Fruit fly (Drosophila melanogaster) whole organism, prepupa: ENCODE measurements around the gene CG2747.
A peak's percentile ranks its signal among the peaks of the same experiment; 100 is the strongest.

Source experiments
- Blimp-1 ChIP-seq: fragments of 200-800 bp; sonication (Bioruptor generic); optimal IDR thresholded peaks from 3 replicates; lab custom pipeline; 2017; ENCODE audit warnings: missing biosample characterization, missing genetic modification characterization, mild to moderate bottlenecking, moderate library complexity, missing genetic modification reagents
- CG15336 ChIP-seq: fragments of 200-800 bp; sonication (Bioruptor generic); IDR thresholded peaks from 2 replicates; pipeline ENCODE4 v1.3.6; 2022; ENCODE audit warnings: missing biosample characterization, missing genetic modification characterization
- CG1621 ChIP-seq: fragments of 200-800 bp; sonication (Bioruptor generic); optimal IDR thresholded peaks from 3 replicates; lab custom pipeline; 2018; ENCODE audit warnings: missing biosample characterization, mild to moderate bottlenecking, missing genetic modification characterization
- CG3919 ChIP-seq: fragments of 200-800 bp; sonication (Bioruptor generic); optimal IDR thresholded peaks from 3 replicates; lab custom pipeline; 2016; ENCODE audit warnings: missing biosample characterization, missing genetic modification characterization
- CG4318 ChIP-seq: fragments of 200-800 bp; sonication (Bioruptor generic); optimal IDR thresholded peaks from 3 replicates; lab custom pipeline; 2017; ENCODE audit warnings: missing biosample characterization, mild to moderate bottlenecking, missing genetic modification characterization
- CG6163 ChIP-seq: fragments of 200-800 bp; sonication (Bioruptor generic); IDR thresholded peaks from 3 replicates; pipeline ENCODE4 v1.3.6; 2022; ENCODE audit warnings: missing biosample characterization, missing genetic modification characterization
- CG8119 ChIP-seq: fragments of 200-800 bp; sonication (Bioruptor generic); IDR thresholded peaks from 3 replicates; pipeline ENCODE4 v1.3.6; 2022; ENCODE audit warnings: missing biosample characterization, missing genetic modification characterization
- Eip75B ChIP-seq: fragments of 200-800 bp; sonication (Bioruptor generic); optimal IDR thresholded peaks from 3 replicates; lab custom pipeline; 2016; ENCODE audit warnings: missing biosample characterization, missing genetic modification characterization
- Eip78C ChIP-seq: fragments of 200-800 bp; sonication (Bioruptor generic); peaks from one replicate; lab custom pipeline; 2016; ENCODE audit warnings: missing biosample characterization, missing genetic modification characterization
- Eip93F ChIP-seq: fragments of 200-800 bp; sonication (Bioruptor generic); optimal IDR thresholded peaks from 2 replicates; lab custom pipeline; 2016; ENCODE audit warnings: missing biosample characterization, mild to moderate bottlenecking, missing genetic modification characterization
- Hr38 ChIP-seq: sonication (Bioruptor generic); optimal IDR thresholded peaks from 2 replicates; lab custom pipeline; 2016; ENCODE audit warnings: missing biosample characterization, missing genetic modification characterization
- Hr4 ChIP-seq: fragments of 200-800 bp; sonication (Bioruptor generic); optimal IDR thresholded peaks from 3 replicates; lab custom pipeline; 2016; ENCODE audit warnings: missing biosample characterization, missing genetic modification characterization
- Lpt ChIP-seq: fragments of 200-800 bp; sonication (Bioruptor generic); optimal IDR thresholded peaks from 3 replicates; lab custom pipeline; 2016; ENCODE audit warnings: missing biosample characterization, missing genetic modification characterization
- Met ChIP-seq: fragments of 200-800 bp; sonication (Bioruptor generic); optimal IDR thresholded peaks from 3 replicates; lab custom pipeline; 2016; ENCODE audit warnings: missing biosample characterization, missing genetic modification characterization
- cyc ChIP-seq: fragments of 200-800 bp; sonication (Bioruptor generic); optimal IDR thresholded peaks from 3 replicates; lab custom pipeline; 2016; ENCODE audit warnings: missing biosample characterization, missing genetic modification characterization
- dsx ChIP-seq: fragments of 200-800 bp; optimal IDR thresholded peaks from 3 replicates; lab custom pipeline; 2019; ENCODE audit warnings: missing biosample characterization, mild to moderate bottlenecking, missing genetic modification characterization, moderate library complexity; ENCODE audit not compliant: poor library complexity, severe bottlenecking
- eg ChIP-seq: fragments of 200-800 bp; sonication (Bioruptor generic); IDR thresholded peaks from 3 replicates; pipeline ENCODE4 v1.3.6; 2022; ENCODE audit warnings: missing biosample characterization, missing genetic modification characterization
- fd59A ChIP-seq: fragments of 200-800 bp; sonication (Bioruptor generic); optimal IDR thresholded peaks from 2 replicates; lab custom pipeline; 2017; ENCODE audit warnings: missing biosample characterization, mild to moderate bottlenecking, missing genetic modification characterization, missing genetic modification reagents
- spab ChIP-seq: fragments of 200-800 bp; sonication (Bioruptor generic); optimal IDR thresholded peaks from 2 replicates; lab custom pipeline; 2017; ENCODE audit warnings: missing biosample characterization, mild to moderate bottlenecking, missing genetic modification characterization, missing genetic modification reagents
- ss ChIP-seq, 2 experiments: fragments of 200-800 bp; sonication (Bioruptor generic); optimal IDR thresholded peaks; 2 replicates in 1 of 2; 3 replicates in 1 of 2; lab custom pipeline; 2017 to 2018; ENCODE audit warnings: mild to moderate bottlenecking in 2 of 2, missing biosample characterization in 2 of 2, missing genetic modification characterization in 2 of 2, moderate library complexity in 1 of 2
- svp ChIP-seq: fragments of 200-800 bp; sonication (Bioruptor generic); peaks from one replicate; lab custom pipeline; 2016; ENCODE audit warnings: missing biosample characterization, missing genetic modification characterization
- topi ChIP-seq: fragments of 200-800 bp; sonication (Bioruptor generic); optimal IDR thresholded peaks from 3 replicates; lab custom pipeline; 2016; ENCODE audit warnings: missing biosample characterization, missing genetic modification characterization
- vri ChIP-seq: fragments of 200-800 bp; sonication (Bioruptor generic); optimal IDR thresholded peaks from 3 replicates; lab custom pipeline; 2016; ENCODE audit warnings: missing biosample characterization, mild to moderate bottlenecking, missing genetic modification characterization

CG2747 gene

DNA sequence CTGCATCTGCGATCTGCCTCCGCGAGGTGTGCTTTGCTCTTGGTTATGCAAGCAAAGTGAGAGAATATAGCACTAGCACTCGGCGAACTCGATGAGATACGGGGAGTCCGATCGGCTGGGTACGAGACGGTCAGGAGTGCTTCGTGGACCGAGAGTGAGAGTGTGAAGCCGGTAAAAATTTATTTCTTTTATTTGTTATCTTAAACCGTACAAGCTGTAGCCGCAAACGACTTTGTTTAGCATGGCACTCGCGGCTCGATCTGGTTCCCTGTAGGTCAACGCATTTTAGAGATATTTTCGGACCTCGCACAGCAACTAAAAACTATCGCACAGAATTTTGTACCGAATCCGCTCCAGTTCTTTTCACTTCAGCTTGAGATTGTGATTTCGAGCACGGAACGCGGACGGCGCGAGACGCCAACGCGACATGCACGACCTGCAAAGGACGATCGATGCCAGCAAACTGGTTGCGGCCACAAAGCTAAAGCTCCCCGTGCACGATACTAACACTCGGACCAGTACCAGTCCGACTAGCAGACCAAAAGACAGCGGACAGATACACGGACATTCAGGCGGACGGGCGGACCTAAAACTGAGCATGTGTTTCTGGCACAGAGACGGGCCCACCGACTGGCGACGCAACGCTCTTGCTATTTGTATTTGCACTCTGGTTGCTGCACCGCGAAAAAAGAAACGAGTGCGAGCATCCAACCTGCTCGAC, 63.9 kb downstream of the CG2747 start:
- TF ChIP-seq Hr4 (GFP tag; lab: Kevin White, UChicago) (no peak), dsx (GFP tag; lab: Kevin White, UChicago) (peak; percentile 100), CG4318 (GFP tag; lab: Kevin White, UChicago) (no peak), ss (GFP tag; optimal IDR thresholded peaks at IDR 0.05; lab: Kevin White, UChicago) (peak; percentile 13 to 60), CG1621 (tag; lab: Kevin White, UChicago) (peak; percentile 82), Blimp-1 (GFP tag; lab: Kevin White, UChicago) (peak; percentile 85), spab (GFP tag; lab: Kevin White, UChicago) (no peak), cyc (no peak), CG8119 (GFP tag; lab: Robert Waterston, UW) (no peak; the same call in 1 of the 3 replicates), svp (GFP tag; lab: Kevin White, UChicago) (peak; percentile 87), CG6163 (GFP tag; lab: Robert Waterston, UW) (peak; percentile 43; the same call in 2 of the 3 replicates), fd59A (peak; percentile 4), eg (GFP tag; lab: Robert Waterston, UW) (peak; percentile 55; the same call in 2 of the 3 replicates), Hr38 (GFP tag; lab: Kevin White, UChicago) (no peak), Eip78C (peak; percentile 70), Lpt (peak; percentile 16), vri (peak; percentile 59), CG3919 (GFP tag; lab: Kevin White, UChicago) (no peak), Eip75B (GFP tag; lab: Kevin White, UChicago) (peak; percentile 28), Eip93F (no peak), topi (GFP tag; lab: Kevin White, UChicago) (no peak), CG15336 (GFP tag; lab: Robert Waterston, UW) (peak; percentile 25), Met (GFP tag; lab: Kevin White, UChicago) (no peak)
- TF ChIP-seq, all 60 proteins: peak for 13
